Fruit fly (Drosophila melanogaster) whole organism, prepupa: ENCODE results near the gene RpL6.
A peak's percentile ranks its signal among the peaks of the same experiment; 100 is the strongest.

Source experiments
- CG10631 ChIP-seq: fragments of 200-800 bp; sonication (Bioruptor generic); optimal IDR thresholded peaks from 2 replicates; lab custom pipeline; 2016; ENCODE audit warnings: missing biosample characterization, missing genetic modification characterization
- CG10669 ChIP-seq: fragments of 200-800 bp; sonication (Bioruptor generic); optimal IDR thresholded peaks from 3 replicates; lab custom pipeline; 2018; ENCODE audit warnings: missing biosample characterization, mild to moderate bottlenecking, missing genetic modification characterization, moderate library complexity
- CG11294 ChIP-seq: fragments of 200-800 bp; sonication (Bioruptor generic); IDR thresholded peaks from 2 replicates; pipeline ENCODE4 v1.3.6; 2022; ENCODE audit warnings: missing biosample characterization, missing genetic modification characterization
- CG11762 ChIP-seq: fragments of 200-800 bp; sonication (Bioruptor generic); optimal IDR thresholded peaks from 3 replicates; lab custom pipeline; 2016; ENCODE audit warnings: missing biosample characterization, missing genetic modification characterization; ENCODE audit not compliant: insufficient read depth
- CG15336 ChIP-seq: fragments of 200-800 bp; sonication (Bioruptor generic); IDR thresholded peaks from 2 replicates; pipeline ENCODE4 v1.3.6; 2022; ENCODE audit warnings: missing biosample characterization, missing genetic modification characterization
- CG1621 ChIP-seq: fragments of 200-800 bp; sonication (Bioruptor generic); optimal IDR thresholded peaks from 3 replicates; lab custom pipeline; 2018; ENCODE audit warnings: missing biosample characterization, mild to moderate bottlenecking, missing genetic modification characterization
- CG16779 ChIP-seq: fragments of 200-800 bp; sonication (Bioruptor generic); optimal IDR thresholded peaks from 3 replicates; lab custom pipeline; 2017; ENCODE audit warnings: missing biosample characterization, mild to moderate bottlenecking, missing genetic modification characterization
- CG3032 ChIP-seq: fragments of 200-800 bp; optimal IDR thresholded peaks from 2 replicates; lab custom pipeline; 2019; ENCODE audit warnings: missing biosample characterization, mild to moderate bottlenecking, missing genetic modification characterization, moderate library complexity
- CG32006 ChIP-seq: fragments of 200-800 bp; sonication (Bioruptor generic); optimal IDR thresholded peaks from 3 replicates; lab custom pipeline; 2017; ENCODE audit warnings: missing biosample characterization, mild to moderate bottlenecking, missing genetic modification characterization
- CG34406 ChIP-seq: fragments of 200-800 bp; sonication (Bioruptor generic); optimal IDR thresholded peaks from 3 replicates; lab custom pipeline; 2016; ENCODE audit warnings: missing biosample characterization, missing genetic modification characterization
- CG3919 ChIP-seq: fragments of 200-800 bp; sonication (Bioruptor generic); optimal IDR thresholded peaks from 3 replicates; lab custom pipeline; 2016; ENCODE audit warnings: missing biosample characterization, missing genetic modification characterization
- CG4318 ChIP-seq: fragments of 200-800 bp; sonication (Bioruptor generic); optimal IDR thresholded peaks from 3 replicates; lab custom pipeline; 2017; ENCODE audit warnings: missing biosample characterization, mild to moderate bottlenecking, missing genetic modification characterization
- CG6163 ChIP-seq: fragments of 200-800 bp; sonication (Bioruptor generic); IDR thresholded peaks from 3 replicates; pipeline ENCODE4 v1.3.6; 2022; ENCODE audit warnings: missing biosample characterization, missing genetic modification characterization
- CG6276 ChIP-seq: fragments of 200-800 bp; sonication (Bioruptor generic); optimal IDR thresholded peaks from 2 replicates; lab custom pipeline; 2017; ENCODE audit warnings: missing biosample characterization, mild to moderate bottlenecking, missing genetic modification characterization
- CG6792 ChIP-seq: fragments of 200-800 bp; sonication (Bioruptor generic); optimal IDR thresholded peaks from 3 replicates; lab custom pipeline; 2016; ENCODE audit warnings: missing biosample characterization, missing genetic modification characterization
- CG6808 ChIP-seq: fragments of 200-800 bp; sonication (Bioruptor generic); optimal IDR thresholded peaks from 3 replicates; lab custom pipeline; 2017; ENCODE audit warnings: missing biosample characterization, missing genetic modification characterization, mild to moderate bottlenecking, moderate library complexity, missing genetic modification reagents
- CG6854 ChIP-seq: fragments of 200-800 bp; sonication (Bioruptor generic); optimal IDR thresholded peaks from 2 replicates; lab custom pipeline; 2017; ENCODE audit warnings: missing biosample characterization, mild to moderate bottlenecking, missing genetic modification characterization
- CG7368 ChIP-seq: fragments of 200-800 bp; sonication (Bioruptor generic); optimal IDR thresholded peaks from 3 replicates; lab custom pipeline; 2016; ENCODE audit warnings: missing biosample characterization, missing genetic modification characterization
- CG8119 ChIP-seq: fragments of 200-800 bp; sonication (Bioruptor generic); IDR thresholded peaks from 3 replicates; pipeline ENCODE4 v1.3.6; 2022; ENCODE audit warnings: missing biosample characterization, missing genetic modification characterization
- CG8319 ChIP-seq: fragments of 200-800 bp; sonication (Bioruptor generic); optimal IDR thresholded peaks from 3 replicates; lab custom pipeline; 2016; ENCODE audit warnings: missing biosample characterization, missing genetic modification characterization
- CG8632 ChIP-seq: fragments of 200-800 bp; sonication (Bioruptor generic); optimal IDR thresholded peaks from 3 replicates; lab custom pipeline; 2016; ENCODE audit warnings: missing biosample characterization, missing genetic modification characterization
- CG9139 ChIP-seq: fragments of 200-800 bp; sonication (Bioruptor generic); optimal IDR thresholded peaks from 3 replicates; lab custom pipeline; 2017; ENCODE audit warnings: missing biosample characterization, mild to moderate bottlenecking, missing genetic modification characterization
- Eip75B ChIP-seq: fragments of 200-800 bp; sonication (Bioruptor generic); optimal IDR thresholded peaks from 3 replicates; lab custom pipeline; 2016; ENCODE audit warnings: missing biosample characterization, missing genetic modification characterization
- Eip78C ChIP-seq: fragments of 200-800 bp; sonication (Bioruptor generic); peaks from one replicate; lab custom pipeline; 2016; ENCODE audit warnings: missing biosample characterization, missing genetic modification characterization
- Ets21C ChIP-seq: fragments of 200-800 bp; sonication (Bioruptor generic); optimal IDR thresholded peaks from 3 replicates; lab custom pipeline; 2016; ENCODE audit warnings: missing biosample characterization, missing genetic modification characterization
- Ets96B ChIP-seq: fragments of 200-800 bp; optimal IDR thresholded peaks from 2 replicates; lab custom pipeline; 2019; ENCODE audit warnings: missing biosample characterization, mild to moderate bottlenecking, missing genetic modification characterization, moderate library complexity
- Gug ChIP-seq: fragments of 200-800 bp; sonication (Bioruptor generic); IDR thresholded peaks from 2 replicates; pipeline ENCODE4 v1.3.6; 2022; ENCODE audit warnings: missing biosample characterization, missing genetic modification characterization
- Hr39 ChIP-seq: fragments of 200-800 bp; sonication (Bioruptor generic); optimal IDR thresholded peaks from 2 replicates; lab custom pipeline; 2016; ENCODE audit warnings: missing biosample characterization, missing genetic modification characterization
- Hr4 ChIP-seq: fragments of 200-800 bp; sonication (Bioruptor generic); optimal IDR thresholded peaks from 3 replicates; lab custom pipeline; 2016; ENCODE audit warnings: missing biosample characterization, missing genetic modification characterization
- Lpt ChIP-seq: fragments of 200-800 bp; sonication (Bioruptor generic); optimal IDR thresholded peaks from 3 replicates; lab custom pipeline; 2016; ENCODE audit warnings: missing biosample characterization, missing genetic modification characterization
- Met ChIP-seq: fragments of 200-800 bp; sonication (Bioruptor generic); optimal IDR thresholded peaks from 3 replicates; lab custom pipeline; 2016; ENCODE audit warnings: missing biosample characterization, missing genetic modification characterization
- OdsH ChIP-seq: fragments of 200-800 bp; sonication (Bioruptor generic); optimal IDR thresholded peaks from 3 replicates; lab custom pipeline; 2016; ENCODE audit warnings: missing biosample characterization, missing genetic modification characterization
- Sox102F ChIP-seq: fragments of 200-800 bp; sonication (Bioruptor generic); optimal IDR thresholded peaks from 2 replicates; lab custom pipeline; 2016; ENCODE audit warnings: missing biosample characterization, mild to moderate bottlenecking, missing genetic modification characterization
- Sox14 ChIP-seq: fragments of 200-800 bp; sonication (Bioruptor generic); optimal IDR thresholded peaks from 3 replicates; lab custom pipeline; 2016; ENCODE audit warnings: missing biosample characterization, missing genetic modification characterization
- Sox15 ChIP-seq: fragments of 200-800 bp; sonication (Bioruptor generic); optimal IDR thresholded peaks from 3 replicates; lab custom pipeline; 2016; ENCODE audit warnings: missing biosample characterization, missing genetic modification characterization
- achi ChIP-seq: fragments of 200-800 bp; sonication (Bioruptor generic); optimal IDR thresholded peaks from 3 replicates; lab custom pipeline; 2016; ENCODE audit warnings: missing biosample characterization, missing genetic modification characterization
- acj6 ChIP-seq: fragments of 200-800 bp; sonication (Bioruptor generic); optimal IDR thresholded peaks from 3 replicates; lab custom pipeline; 2016; ENCODE audit warnings: missing biosample characterization, missing genetic modification characterization
- cyc ChIP-seq: fragments of 200-800 bp; sonication (Bioruptor generic); optimal IDR thresholded peaks from 3 replicates; lab custom pipeline; 2016; ENCODE audit warnings: missing biosample characterization, missing genetic modification characterization
- dac ChIP-seq: fragments of 200-800 bp; sonication (Bioruptor generic); optimal IDR thresholded peaks from 2 replicates; lab custom pipeline; 2017; ENCODE audit warnings: missing biosample characterization, mild to moderate bottlenecking, missing genetic modification characterization
- dsx ChIP-seq: fragments of 200-800 bp; optimal IDR thresholded peaks from 3 replicates; lab custom pipeline; 2019; ENCODE audit warnings: missing biosample characterization, mild to moderate bottlenecking, missing genetic modification characterization, moderate library complexity; ENCODE audit not compliant: poor library complexity, severe bottlenecking
- eg ChIP-seq: fragments of 200-800 bp; sonication (Bioruptor generic); IDR thresholded peaks from 3 replicates; pipeline ENCODE4 v1.3.6; 2022; ENCODE audit warnings: missing biosample characterization, missing genetic modification characterization
- esn ChIP-seq: fragments of 200-800 bp; sonication (Bioruptor generic); optimal IDR thresholded peaks from 2 replicates; lab custom pipeline; 2016; ENCODE audit warnings: missing biosample characterization, mild to moderate bottlenecking, missing genetic modification characterization, moderate library complexity
- fd59A ChIP-seq: fragments of 200-800 bp; sonication (Bioruptor generic); optimal IDR thresholded peaks from 2 replicates; lab custom pipeline; 2017; ENCODE audit warnings: missing biosample characterization, mild to moderate bottlenecking, missing genetic modification characterization, missing genetic modification reagents
- lz ChIP-seq: fragments of 200-800 bp; sonication (Bioruptor generic); optimal IDR thresholded peaks from 3 replicates; lab custom pipeline; 2016; ENCODE audit warnings: missing biosample characterization, missing genetic modification characterization
- net ChIP-seq: fragments of 200-800 bp; sonication (Bioruptor generic); optimal IDR thresholded peaks from 3 replicates; lab custom pipeline; 2016; ENCODE audit warnings: missing biosample characterization, missing genetic modification characterization
- pdm3 ChIP-seq: fragments of 200-800 bp; sonication (Bioruptor generic); optimal IDR thresholded peaks from 3 replicates; lab custom pipeline; 2016; ENCODE audit warnings: missing biosample characterization, missing genetic modification characterization
- salr ChIP-seq, 2 experiments: fragments of 200-800 bp; sonication (Bioruptor generic); optimal IDR thresholded peaks; 3 replicates each; lab custom pipeline; 2016 to 2018; ENCODE audit warnings: missing biosample characterization in 2 of 2, missing genetic modification characterization in 2 of 2, mild to moderate bottlenecking in 1 of 2
- spab ChIP-seq: fragments of 200-800 bp; sonication (Bioruptor generic); optimal IDR thresholded peaks from 2 replicates; lab custom pipeline; 2017; ENCODE audit warnings: missing biosample characterization, mild to moderate bottlenecking, missing genetic modification characterization, missing genetic modification reagents
- ss ChIP-seq, 2 experiments: fragments of 200-800 bp; sonication (Bioruptor generic); optimal IDR thresholded peaks; 2 replicates in 1 of 2; 3 replicates in 1 of 2; lab custom pipeline; 2017 to 2018; ENCODE audit warnings: mild to moderate bottlenecking in 2 of 2, missing biosample characterization in 2 of 2, missing genetic modification characterization in 2 of 2, moderate library complexity in 1 of 2
- svp ChIP-seq: fragments of 200-800 bp; sonication (Bioruptor generic); peaks from one replicate; lab custom pipeline; 2016; ENCODE audit warnings: missing biosample characterization, missing genetic modification characterization
- topi ChIP-seq: fragments of 200-800 bp; sonication (Bioruptor generic); optimal IDR thresholded peaks from 3 replicates; lab custom pipeline; 2016; ENCODE audit warnings: missing biosample characterization, missing genetic modification characterization
- vri ChIP-seq: fragments of 200-800 bp; sonication (Bioruptor generic); optimal IDR thresholded peaks from 3 replicates; lab custom pipeline; 2016; ENCODE audit warnings: missing biosample characterization, mild to moderate bottlenecking, missing genetic modification characterization

The RpL6 gene

DNA sequence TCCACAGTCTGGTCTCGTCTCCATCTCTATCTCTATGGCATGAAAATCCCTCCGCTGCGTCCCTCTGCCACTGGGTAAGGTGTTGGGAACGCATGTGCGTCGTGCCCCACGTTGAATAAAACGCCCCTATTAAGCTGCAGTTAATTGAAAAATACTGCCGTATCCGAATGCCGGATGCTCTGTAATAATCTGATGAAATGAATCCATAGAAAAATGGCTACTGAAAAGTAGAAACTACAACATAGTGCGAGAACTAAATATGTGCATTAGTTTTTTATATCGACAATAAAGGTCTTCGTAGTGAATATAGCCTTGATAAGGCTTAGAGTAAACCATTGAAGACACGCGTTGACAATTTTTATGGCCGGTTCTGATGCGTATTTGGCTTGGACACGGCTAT lies 29.3 kb downstream of the RpL6 start:
- peak; percentile 82 for TF ChIP-seq CG3032 (tag; lab: Kevin White, UChicago)
- no peak for TF ChIP-seq Sox102F (GFP tag; lab: Kevin White, UChicago)
- TF ChIP-seq CG16779 (tag; lab: Kevin White, UChicago): peak; percentile 62
- peak; percentile 48 to 64 for TF ChIP-seq salr (GFP tag; optimal IDR thresholded peaks at IDR 0.05; lab: Kevin White, UChicago)
- TF ChIP-seq CG3919 (GFP tag; lab: Kevin White, UChicago): peak; percentile 63
- no peak for TF ChIP-seq Met (GFP tag; lab: Kevin White, UChicago)
- peak; percentile 79 for TF ChIP-seq Gug
- no peak for TF ChIP-seq cyc (GFP tag; lab: Kevin White, UChicago)
- TF ChIP-seq Sox15 (GFP tag; lab: Kevin White, UChicago): no peak
- peak; percentile 68 for TF ChIP-seq Sox14
- TF ChIP-seq CG1621 (tag; lab: Kevin White, UChicago): peak; percentile 78
- TF ChIP-seq CG34406 (GFP tag; lab: Kevin White, UChicago): peak; percentile 20
- TF ChIP-seq achi: peak; percentile 69
- TF ChIP-seq CG15336: peak; percentile 83
- TF ChIP-seq dac (GFP tag; lab: Kevin White, UChicago): peak; percentile 50
- TF ChIP-seq dsx (GFP tag; lab: Kevin White, UChicago): peak; percentile 84
- TF ChIP-seq esn (GFP tag; lab: Kevin White, UChicago): no peak
- no peak for TF ChIP-seq vri (GFP tag; lab: Kevin White, UChicago)
- peak; percentile 13 for TF ChIP-seq lz
- TF ChIP-seq CG9139 (GFP tag; lab: Kevin White, UChicago): peak; percentile 55
- TF ChIP-seq ss (GFP tag; optimal IDR thresholded peaks at IDR 0.05; lab: Kevin White, UChicago): peak; percentile 81 to 82
- no peak for TF ChIP-seq Hr39
- peak; percentile 51 for TF ChIP-seq net (GFP tag; lab: Kevin White, UChicago)
- peak; percentile 26 for TF ChIP-seq Lpt (GFP tag; lab: Kevin White, UChicago)
- peak; percentile 52 for TF ChIP-seq CG6792
- peak; percentile 83 for TF ChIP-seq CG8119 (GFP tag; lab: Robert Waterston, UW)
- peak; percentile 90 for TF ChIP-seq CG6163 (GFP tag; lab: Robert Waterston, UW)
- TF ChIP-seq OdsH (GFP tag; lab: Kevin White, UChicago): peak; percentile 49
- TF ChIP-seq eg (GFP tag; lab: Robert Waterston, UW): peak; percentile 73
- no peak for TF ChIP-seq Ets21C (GFP tag; lab: Kevin White, UChicago)
- peak; percentile 24 for TF ChIP-seq topi (GFP tag; lab: Kevin White, UChicago)
- peak; percentile 62 for TF ChIP-seq CG6276
- TF ChIP-seq spab (GFP tag; lab: Kevin White, UChicago): peak; percentile 72
- peak; percentile 75 for TF ChIP-seq fd59A (GFP tag; lab: Kevin White, UChicago)
- TF ChIP-seq svp (GFP tag; lab: Kevin White, UChicago): no peak
- TF ChIP-seq pdm3: peak; percentile 66
- peak; percentile 62 for TF ChIP-seq CG4318
- TF ChIP-seq CG8319 (GFP tag; lab: Kevin White, UChicago): no peak
- TF ChIP-seq Hr4: peak; percentile 70
- TF ChIP-seq Ets96B: peak; percentile 69
- TF ChIP-seq CG10631: peak; percentile 85
- TF ChIP-seq CG32006 (GFP tag; lab: Kevin White, UChicago): peak; percentile 83
- no peak for TF ChIP-seq CG6854 (GFP tag; lab: Kevin White, UChicago)
- peak; percentile 80 for TF ChIP-seq Eip75B
- TF ChIP-seq CG7368 (GFP tag; lab: Kevin White, UChicago): peak; percentile 35
- TF ChIP-seq CG6808 (GFP tag; lab: Kevin White, UChicago): peak; percentile 74
- peak; percentile 41; the same call in 1 of the 2 replicates for TF ChIP-seq CG11294 (GFP tag; lab: Robert Waterston, UW)
- peak; percentile 74 for TF ChIP-seq CG10669
- peak; percentile 41 for TF ChIP-seq CG11762
- TF ChIP-seq acj6: peak; percentile 53
- peak; percentile 40 for TF ChIP-seq CG8632 (GFP tag; lab: Kevin White, UChicago)
- peak; percentile 92 for TF ChIP-seq Eip78C (GFP tag; lab: Kevin White, UChicago)
